Fruit fly (Drosophila melanogaster): ENCODE measurements around the gene eEF1gamma.

Gene eEF1gamma

DNA sequence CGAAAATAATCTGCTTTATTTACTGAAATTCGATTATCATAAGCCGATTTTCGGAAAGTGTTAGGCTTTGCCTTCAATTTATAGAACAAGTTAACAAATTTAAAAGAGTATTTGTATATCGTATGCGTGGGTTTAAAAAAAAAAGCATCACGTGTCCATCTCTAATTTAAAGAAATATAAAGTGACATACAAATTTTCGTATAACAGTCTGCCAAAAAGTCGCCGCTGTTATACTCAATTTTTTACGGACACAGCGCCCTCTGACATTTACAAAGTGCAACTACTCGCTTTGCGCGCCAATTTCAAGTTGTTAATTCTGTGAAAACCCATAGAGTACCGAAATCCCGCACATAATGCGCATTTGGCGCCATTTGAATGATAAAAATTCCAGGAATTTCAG is 31.4 kb downstream of the eEF1gamma start (continued):
- TF ChIP-seq ash1 (GFP tag; optimal IDR thresholded peaks at IDR 0.05): no peak
- TF ChIP-seq CG17361 (GFP tag; IDR thresholded peaks at IDR 0.05): 0 out of 3 replicates have a peak, but pooled peaks have one; percentile 28
- peak; percentile 52 for TF ChIP-seq CG32772 (GFP tag; IDR thresholded peaks at IDR 0.05)
- TF ChIP-seq CG6683 (GFP tag; optimal IDR thresholded peaks at IDR 0.05): no peak
- TF ChIP-seq sna (GFP tag; IDR thresholded peaks at IDR 0.05; ENCODE audit: partially characterized antibody): peak; percentile 90
- peak; percentile 72; the same call in 1 of the 3 replicates for TF ChIP-seq mld (GFP tag; IDR thresholded peaks at IDR 0.05; ENCODE audit: partially characterized antibody)
- TF ChIP-seq sr (GFP tag; IDR thresholded peaks at IDR 0.05): 0 out of 3 replicates have a peak, but pooled peaks have one; percentile 37
- 0 out of 3 replicates have a peak, but pooled peaks have one; percentile 45 for TF ChIP-seq CG7963 (GFP tag; IDR thresholded peaks at IDR 0.05; ENCODE audit: partially characterized antibody)
- peak; percentile 47; the same call in 1 of the 3 replicates for TF ChIP-seq H15 (GFP tag; IDR thresholded peaks at IDR 0.05)
- peak; percentile 18; the same call in 1 of the 2 replicates for TF ChIP-seq MBD-R2 (GFP tag; IDR thresholded peaks at IDR 0.05)
- TF ChIP-seq ttk (GFP tag; IDR thresholded peaks at IDR 0.05): no peak
- TF ChIP-seq CG12744 (GFP tag; optimal IDR thresholded peaks at IDR 0.05): peak; percentile 8
- TF ChIP-seq Camta (GFP tag; optimal IDR thresholded peaks at IDR 0.05): peak; percentile 33
- TF ChIP-seq CG12659 (GFP tag; optimal IDR thresholded peaks at IDR 0.05): peak; percentile 36
- TF ChIP-seq Xbp1 (GFP tag; optimal IDR thresholded peaks at IDR 0.05): peak; percentile 54
- TF ChIP-seq CG15696 (tag; optimal IDR thresholded peaks at IDR 0.05): peak; percentile 64
- TF ChIP-seq CG6272 (GFP tag; IDR thresholded peaks at IDR 0.05): peak; percentile 30; the same call in 1 of the 2 replicates
- peak; percentile 4 for TF ChIP-seq CG15601 (tag; optimal IDR thresholded peaks at IDR 0.05)
- peak; percentile 93 for TF ChIP-seq Dll (GFP tag; IDR thresholded peaks at IDR 0.05; ENCODE audit: partially characterized antibody)
- peak; percentile 3 for TF ChIP-seq her (GFP tag; optimal IDR thresholded peaks at IDR 0.05)
- TF ChIP-seq hkb (optimal IDR thresholded peaks at IDR 0.05): no peak
- peak; percentile 31; the same call in 1 of the 2 replicates for TF ChIP-seq hkb (GFP tag; IDR thresholded peaks at IDR 0.05)
- TF ChIP-seq CG33213 (GFP tag; optimal IDR thresholded peaks at IDR 0.05): peak; percentile 12
- peak; percentile 34; the same call in 1 of the 2 replicates for TF ChIP-seq CG11247 (GFP tag; IDR thresholded peaks at IDR 0.05)
- peak; percentile 10 for TF ChIP-seq CG15269 (tag; optimal IDR thresholded peaks at IDR 0.05)
- TF ChIP-seq crc (GFP tag; optimal IDR thresholded peaks at IDR 0.05): no peak
- TF ChIP-seq Med (GFP tag): peak; percentile 88
- TF ChIP-seq tna (GFP tag; IDR thresholded peaks at IDR 0.05; ENCODE audit: partially characterized antibody): 0 out of 2 replicates have a peak, but pooled peaks have one; percentile 21
- TF ChIP-seq CG8944 (GFP tag; optimal IDR thresholded peaks at IDR 0.05): no peak
- TF ChIP-seq CG17359 (tag; optimal IDR thresholded peaks at IDR 0.05): peak; percentile 9
- TF ChIP-seq row (GFP tag; IDR thresholded peaks at IDR 0.05): peak; percentile 86
- no peak for TF ChIP-seq CG2875 (GFP tag; optimal IDR thresholded peaks at IDR 0.05)
- TF ChIP-seq CG30403 (GFP tag; optimal IDR thresholded peaks at IDR 0.05): peak; percentile 16
- TF ChIP-seq zen2 (GFP tag; IDR thresholded peaks at IDR 0.05; ENCODE audit: partially characterized antibody): peak; percentile 71; the same call in 2 of the 3 replicates
- TF ChIP-seq Hmr (GFP tag; optimal IDR thresholded peaks at IDR 0.05): peak; percentile 12
- TF ChIP-seq Xrp1 (GFP tag; IDR thresholded peaks at IDR 0.05): peak; percentile 39; the same call in 1 of the 2 replicates
- no peak for TF ChIP-seq CG6813 (GFP tag; optimal IDR thresholded peaks at IDR 0.05)
- peak; percentile 13 for TF ChIP-seq CG8089 (GFP tag; optimal IDR thresholded peaks at IDR 0.05)
- TF ChIP-seq CG13775 (GFP tag; optimal IDR thresholded peaks at IDR 0.05): peak; percentile 16
- TF ChIP-seq sob (GFP tag; IDR thresholded peaks at IDR 0.05): peak; percentile 58
- TF ChIP-seq bcd (GFP tag; optimal IDR thresholded peaks at IDR 0.05): no peak
- peak; percentile 93 for TF ChIP-seq Dp (GFP tag; optimal IDR thresholded peaks at IDR 0.05)
- TF ChIP-seq Ptx1 (GFP tag; IDR thresholded peaks at IDR 0.05): 0 out of 2 replicates have a peak, but pooled peaks have one; percentile 12
- peak; percentile 36 for TF ChIP-seq CG14710 (tag; optimal IDR thresholded peaks at IDR 0.05)
- TF ChIP-seq dysf (GFP tag; IDR thresholded peaks at IDR 0.05): peak; percentile 31; the same call in 1 of the 3 replicates
- TF ChIP-seq CG14014 (GFP tag; IDR thresholded peaks at IDR 0.05): 0 out of 2 replicates have a peak, but pooled peaks have one; percentile 27
- no peak for TF ChIP-seq corto (GFP tag; optimal IDR thresholded peaks at IDR 0.05)
- TF ChIP-seq Neu2 (GFP tag; optimal IDR thresholded peaks at IDR 0.05; ENCODE audit: borderline replicate concordance): peak; percentile 19
- TF ChIP-seq Doc3 (GFP tag; IDR thresholded peaks at IDR 0.05; ENCODE audit: partially characterized antibody): peak; percentile 89

Measured in whole organism, embryonic.